Fruit fly (Drosophila melanogaster) whole organism, pupa: ENCODE measurements around the gene CG5162.

ENCODE experiments used
- CG10348 ChIP-seq: fragments of 200-800 bp; sonication (Bioruptor generic); IDR thresholded peaks from 2 replicates; pipeline ENCODE4 v1.3.6; 2022; ENCODE audit warnings: missing biosample characterization, missing genetic modification characterization
- CG12605 ChIP-seq: fragments of 200-800 bp; sonication (Bioruptor generic); IDR thresholded peaks from 2 replicates; pipeline ENCODE4 v1.3.6; 2022; ENCODE audit warnings: missing biosample characterization, missing genetic modification characterization
- CG13204 ChIP-seq: fragments of 200-800 bp; sonication (Bioruptor generic); optimal IDR thresholded peaks from 2 replicates; lab custom pipeline; 2018; ENCODE audit warnings: missing biosample characterization, mild to moderate bottlenecking, missing genetic modification characterization, moderate library complexity
- CG14655 ChIP-seq: fragments of 200-800 bp; sonication (Bioruptor generic); optimal IDR thresholded peaks from 3 replicates; lab custom pipeline; 2017; ENCODE audit warnings: mild to moderate bottlenecking, missing biosample characterization, missing genetic modification reagents, missing genetic modification characterization
- CG15710 ChIP-seq: fragments of 200-800 bp; sonication (Bioruptor generic); optimal IDR thresholded peaks from 2 replicates; lab custom pipeline; 2018; ENCODE audit warnings: missing biosample characterization, mild to moderate bottlenecking, missing genetic modification characterization, moderate library complexity
- CG17806 ChIP-seq: fragments of 200-800 bp; sonication (Bioruptor generic); optimal IDR thresholded peaks from 2 replicates; lab custom pipeline; 2018; ENCODE audit warnings: missing biosample characterization, mild to moderate bottlenecking, missing genetic modification characterization, moderate library complexity
- CG32121 ChIP-seq: fragments of 200-800 bp; sonication (Bioruptor generic); IDR thresholded peaks from 2 replicates; pipeline ENCODE4 v1.3.6; 2022; ENCODE audit warnings: missing biosample characterization, missing genetic modification characterization
- CG34367 ChIP-seq: fragments of 200-800 bp; sonication (Bioruptor generic); optimal IDR thresholded peaks from 2 replicates; lab custom pipeline; 2018; ENCODE audit warnings: missing biosample characterization, mild to moderate bottlenecking, missing genetic modification characterization
- CG4496 ChIP-seq: fragments of 200-800 bp; sonication (Bioruptor generic); IDR thresholded peaks from 3 replicates; pipeline ENCODE4 v1.3.6; 2022; ENCODE audit warnings: missing biosample characterization, missing genetic modification characterization
- CG8159 ChIP-seq: fragments of 200-800 bp; sonication (Bioruptor generic); optimal IDR thresholded peaks from 3 replicates; lab custom pipeline; 2018; ENCODE audit warnings: missing biosample characterization, mild to moderate bottlenecking, missing genetic modification characterization, moderate library complexity
- CG8301 ChIP-seq: fragments of 200-800 bp; sonication (Bioruptor generic); optimal IDR thresholded peaks from 2 replicates; lab custom pipeline; 2018; ENCODE audit warnings: missing biosample characterization, mild to moderate bottlenecking, missing genetic modification characterization
- CG9948 ChIP-seq: fragments of 200-800 bp; sonication (Bioruptor generic); optimal IDR thresholded peaks from 2 replicates; lab custom pipeline; 2018; ENCODE audit warnings: missing biosample characterization, mild to moderate bottlenecking, missing genetic modification characterization, moderate library complexity
- D1 ChIP-seq: fragments of 200-800 bp; sonication (Bioruptor generic); optimal IDR thresholded peaks from 2 replicates; lab custom pipeline; 2018; ENCODE audit warnings: missing biosample characterization, mild to moderate bottlenecking, missing genetic modification characterization, moderate library complexity
- EcR ChIP-seq: fragments of 200-800 bp; sonication (Bioruptor generic); optimal IDR thresholded peaks from 3 replicates; lab custom pipeline; 2019; ENCODE audit warnings: missing biosample characterization, missing genetic modification characterization, mild to moderate bottlenecking, moderate library complexity, missing genetic modification reagents
- Ets98B ChIP-seq: fragments of 200-800 bp; sonication (Bioruptor generic); IDR thresholded peaks from 2 replicates; pipeline ENCODE4 v1.3.6; 2022; ENCODE audit warnings: missing biosample characterization, missing genetic modification characterization
- Pif1A ChIP-seq: fragments of 200-800 bp; sonication (Bioruptor generic); optimal IDR thresholded peaks from 3 replicates; lab custom pipeline; 2016; ENCODE audit warnings: missing biosample characterization, missing genetic modification characterization
- Pif1B ChIP-seq: fragments of 200-800 bp; sonication (Bioruptor generic); optimal IDR thresholded peaks from 3 replicates; lab custom pipeline; 2016; ENCODE audit warnings: missing biosample characterization, missing genetic modification characterization
- Snoo ChIP-seq: fragments of 200-800 bp; sonication (Bioruptor generic); optimal IDR thresholded peaks from 3 replicates; lab custom pipeline; 2017; ENCODE audit warnings: missing biosample characterization, mild to moderate bottlenecking, missing genetic modification characterization, inconsistent platforms
- fd96Ca ChIP-seq: fragments of 200-800 bp; sonication (Bioruptor generic); IDR thresholded peaks from 3 replicates; pipeline ENCODE4 v1.3.6; 2022; ENCODE audit warnings: missing biosample characterization, missing genetic modification characterization
- gl ChIP-seq: fragments of 200-800 bp; sonication (Bioruptor generic); optimal IDR thresholded peaks from 2 replicates; lab custom pipeline; 2018; ENCODE audit warnings: missing biosample characterization, mild to moderate bottlenecking, missing genetic modification characterization
- rn ChIP-seq: fragments of 200-800 bp; sonication (Bioruptor generic); IDR thresholded peaks from 2 replicates; pipeline ENCODE4 v1.3.6; 2022; ENCODE audit warnings: missing biosample characterization, missing genetic modification characterization

CG5162 gene

DNA sequence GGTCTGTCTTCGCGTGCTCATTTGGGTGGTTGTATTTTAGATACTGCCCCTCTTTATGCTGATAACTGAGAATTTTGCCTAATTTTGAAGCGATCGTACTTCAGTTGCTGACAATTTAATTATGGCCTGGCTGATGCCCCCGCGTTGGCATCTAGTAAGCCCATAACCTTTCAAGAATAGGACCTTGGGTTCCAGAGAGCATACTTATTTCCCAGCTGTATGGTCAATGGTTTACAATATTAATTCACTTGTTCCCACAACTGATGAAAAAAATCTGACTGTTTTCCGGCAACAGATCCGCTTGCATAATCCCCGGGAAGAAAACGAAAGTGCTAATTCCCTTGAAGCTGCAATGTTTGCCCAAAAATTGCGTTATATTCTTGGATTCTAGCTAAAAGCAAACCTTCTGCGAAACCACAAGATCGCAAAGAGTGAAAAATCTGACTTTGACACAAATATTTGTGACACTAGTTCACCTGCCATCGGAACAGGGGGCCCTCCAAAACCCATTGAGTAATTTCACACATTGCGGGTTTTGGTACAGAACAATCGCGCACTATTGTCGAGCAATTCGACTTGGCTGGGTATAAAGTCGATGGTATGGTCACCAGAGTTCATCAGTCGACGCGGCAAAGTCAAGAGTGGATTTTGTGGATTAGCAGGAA lies 12.5 kb upstream of the CG5162 start, which contains the start of the genes TTLL1A and CG5070:
Gene TTLL1A (minus strand): TSS at position 101 of the 665 bp plus-strand sequence.
Gene CG5070 (plus strand): TSS at position 615 of the 665 bp plus-strand sequence.
- no peak for TF ChIP-seq rn (GFP tag; lab: Robert Waterston, UW)
- no peak for TF ChIP-seq fd96Ca (GFP tag; lab: Robert Waterston, UW)
- TF ChIP-seq gl, result no peak
- no peak for TF ChIP-seq Pif1A
- no peak for TF ChIP-seq CG32121 (GFP tag; lab: Robert Waterston, UW)
- no peak for TF ChIP-seq EcR
- TF ChIP-seq CG8159 (tag; lab: Kevin White, UChicago), result no peak
- no peak for TF ChIP-seq CG10348 (GFP tag; lab: Robert Waterston, UW)
- no peak for TF ChIP-seq CG17806 (tag; lab: Kevin White, UChicago)
- no peak for TF ChIP-seq Snoo
- TF ChIP-seq Ets98B (GFP tag; lab: Robert Waterston, UW), result no peak
- no peak for TF ChIP-seq CG4496
- TF ChIP-seq CG15710 (tag; lab: Kevin White, UChicago), result no peak
- TF ChIP-seq Pif1B (GFP tag; lab: Kevin White, UChicago), result no peak
- no peak for TF ChIP-seq CG8301 (tag; lab: Kevin White, UChicago)
- no peak for TF ChIP-seq D1 (tag; lab: Kevin White, UChicago)
- TF ChIP-seq CG13204 (GFP tag; lab: Kevin White, UChicago), result no peak
- no peak for TF ChIP-seq CG9948 (tag; lab: Kevin White, UChicago)
- TF ChIP-seq CG12605 (GFP tag; lab: Robert Waterston, UW), result no peak
- TF ChIP-seq CG34367, result no peak

DNA sequence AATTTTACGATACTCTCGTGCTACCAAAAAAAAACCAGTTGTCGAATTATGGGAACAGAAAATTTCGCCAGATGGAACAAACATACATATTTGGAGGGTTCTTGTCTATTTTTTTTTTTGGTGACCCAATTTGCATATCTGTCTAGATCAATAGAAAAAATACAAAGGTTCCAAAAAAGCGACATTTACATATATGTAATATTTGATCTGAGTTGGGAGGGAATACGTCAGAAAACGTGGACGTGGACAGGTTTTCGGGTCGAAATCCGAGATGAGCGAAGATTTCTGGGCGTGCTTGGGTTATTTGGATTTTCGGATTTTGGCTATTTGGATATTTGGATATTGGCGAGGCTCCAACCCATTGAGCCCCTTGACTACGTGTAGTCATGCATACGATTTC lies 10.1 kb upstream of the CG5162 start:
- no peak for TF ChIP-seq CG14655 (GFP tag; lab: Kevin White, UChicago)
- TF ChIP-seq Pif1B (GFP tag; lab: Kevin White, UChicago), result no peak
- TF ChIP-seq CG32121 (GFP tag; lab: Robert Waterston, UW), result no peak
- no peak for TF ChIP-seq CG8301 (tag; lab: Kevin White, UChicago)
- no peak for TF ChIP-seq CG12605 (GFP tag; lab: Robert Waterston, UW)
- TF ChIP-seq Snoo, result no peak
- TF ChIP-seq CG17806 (tag; lab: Kevin White, UChicago), result no peak
- no peak for TF ChIP-seq gl

DNA sequence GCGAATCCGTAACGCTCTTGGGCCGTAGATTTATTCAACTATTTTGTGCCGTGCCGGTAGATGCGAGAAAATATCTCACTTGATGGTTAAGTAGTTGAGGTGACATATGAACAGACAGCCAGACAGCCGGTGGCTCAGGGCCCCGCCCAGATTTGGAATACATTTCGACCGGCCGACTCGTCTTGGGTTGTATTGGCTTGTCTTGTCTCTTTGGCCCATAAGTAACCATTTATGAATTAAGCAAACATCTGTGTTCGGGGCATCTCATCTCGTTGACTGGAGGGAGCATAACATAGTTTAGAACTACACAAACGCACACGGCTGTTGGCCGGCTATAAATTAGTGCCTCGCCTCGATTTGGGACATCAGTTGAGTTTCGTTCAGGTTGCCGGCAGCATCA lies 9.1 kb upstream of the CG5162 start, which contains the start of gene CG32564:
Gene CG32564 (plus strand): TSS at position 362 of the 400 bp plus-strand sequence.
- TF ChIP-seq CG15710 (tag; lab: Kevin White, UChicago), result no peak
- TF ChIP-seq CG10348 (GFP tag; lab: Robert Waterston, UW), result no peak
- TF ChIP-seq rn (GFP tag; lab: Robert Waterston, UW), result no peak
- no peak for TF ChIP-seq CG14655 (GFP tag; lab: Kevin White, UChicago)
- no peak for TF ChIP-seq gl
- TF ChIP-seq CG13204 (GFP tag; lab: Kevin White, UChicago), result no peak
- no peak for TF ChIP-seq Pif1B (GFP tag; lab: Kevin White, UChicago)
- no peak for TF ChIP-seq CG32121 (GFP tag; lab: Robert Waterston, UW)
- no peak for TF ChIP-seq CG4496
- TF ChIP-seq CG12605 (GFP tag; lab: Robert Waterston, UW), result no peak
- no peak for TF ChIP-seq CG17806 (tag; lab: Kevin White, UChicago)
- TF ChIP-seq EcR, result no peak
- no peak for TF ChIP-seq CG34367
- TF ChIP-seq CG8159 (tag; lab: Kevin White, UChicago), result no peak
- no peak for TF ChIP-seq CG9948 (tag; lab: Kevin White, UChicago)
- no peak for TF ChIP-seq Ets98B (GFP tag; lab: Robert Waterston, UW)
- no peak for TF ChIP-seq Snoo
- TF ChIP-seq D1 (tag; lab: Kevin White, UChicago), result no peak

DNA sequence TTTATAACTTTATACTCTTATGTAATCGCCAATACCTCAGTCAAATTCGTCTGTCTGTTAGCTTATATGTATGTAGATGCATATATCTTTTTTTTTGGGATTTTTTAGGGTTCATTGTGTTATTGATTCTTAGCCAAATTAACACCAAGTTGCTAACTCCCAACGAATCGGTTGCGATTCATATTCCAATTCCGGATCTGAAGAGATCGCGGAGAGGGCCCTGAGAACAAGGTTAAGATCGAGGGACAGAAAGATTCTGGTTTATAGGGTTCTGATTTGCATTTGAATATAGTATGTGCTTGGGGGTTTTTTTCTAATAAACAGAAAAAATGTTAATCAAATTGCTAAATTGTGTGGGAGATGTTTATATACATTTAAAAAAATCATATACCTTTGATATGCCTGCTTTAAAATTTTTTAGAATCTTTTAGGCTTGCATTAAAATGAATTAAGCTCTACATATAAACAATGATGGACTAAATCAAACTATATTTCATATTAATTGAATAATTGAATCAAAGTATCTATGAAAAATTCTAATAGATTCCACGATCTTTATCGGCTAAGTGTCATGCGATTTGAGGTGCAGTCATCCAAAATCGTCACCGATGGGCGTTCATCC lies 7.1 kb upstream of the CG5162 start, which contains the start of gene CG32563:
Gene CG32563 (plus strand): TSS at position 572 of the 622 bp plus-strand sequence.
- TF ChIP-seq CG9948 (tag; lab: Kevin White, UChicago) (no peak), CG8301 (tag; lab: Kevin White, UChicago) (no peak), CG4496 (no peak), Pif1A (no peak), CG12605 (GFP tag; lab: Robert Waterston, UW) (no peak), CG32121 (GFP tag; lab: Robert Waterston, UW) (no peak), D1 (tag; lab: Kevin White, UChicago) (no peak), CG15710 (tag; lab: Kevin White, UChicago) (no peak)

DNA sequence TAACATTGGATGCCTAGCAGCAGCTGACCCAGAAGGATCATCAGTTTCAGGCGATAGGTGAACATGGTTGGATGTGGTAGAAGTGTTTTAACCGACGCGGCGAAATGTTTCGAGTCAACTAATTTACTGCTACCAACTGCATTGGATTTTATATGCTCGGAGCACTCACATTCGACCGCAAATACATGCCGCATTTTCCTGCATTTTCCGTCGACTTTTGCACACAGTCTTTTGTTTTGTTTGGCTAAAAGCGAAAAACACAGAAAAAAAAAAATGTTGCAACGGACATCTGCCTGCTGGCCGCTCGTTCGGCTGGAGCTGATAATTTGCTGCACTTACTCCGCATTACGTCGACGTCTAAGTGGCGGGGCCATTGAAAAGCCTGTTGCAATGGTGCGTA lies 5.2 kb upstream of the CG5162 start, which contains the start of gene CG12995:
Gene CG12995 (minus strand): TSS at position 101 of the 400 bp plus-strand sequence.
- TF ChIP-seq CG17806 (tag; lab: Kevin White, UChicago) (no peak), CG13204 (GFP tag; lab: Kevin White, UChicago) (no peak), CG4496 (no peak), fd96Ca (GFP tag; lab: Robert Waterston, UW) (no peak), CG14655 (GFP tag; lab: Kevin White, UChicago) (no peak), Snoo (no peak), CG15710 (tag; lab: Kevin White, UChicago) (no peak)

DNA sequence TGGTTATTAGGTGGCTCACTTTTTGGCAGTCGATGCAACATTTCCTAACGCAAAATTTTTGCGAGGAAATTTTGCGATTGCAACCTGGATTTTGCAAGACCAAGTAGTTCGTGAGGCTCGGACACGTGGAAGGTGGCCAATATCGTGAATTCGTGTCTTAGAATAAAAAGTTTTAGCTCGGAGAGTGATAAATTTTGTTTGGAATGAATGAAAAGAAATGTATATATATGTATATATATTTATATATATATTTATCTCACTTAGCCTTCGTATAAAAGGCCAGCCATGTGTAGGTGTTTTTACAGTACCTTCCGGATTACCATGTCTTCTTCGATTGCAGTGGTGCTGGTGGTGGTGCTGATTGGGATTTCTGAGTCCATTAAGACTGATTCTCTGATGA lies 3.1 kb upstream of the CG5162 start, which contains the start of gene CG18258:
Gene CG18258 (plus strand): TSS at position 301 of the 400 bp plus-strand sequence.
- TF ChIP-seq CG4496 (no peak), gl (no peak), CG15710 (tag; lab: Kevin White, UChicago) (no peak), CG8301 (tag; lab: Kevin White, UChicago) (no peak), CG12605 (GFP tag; lab: Robert Waterston, UW) (no peak), CG13204 (GFP tag; lab: Kevin White, UChicago) (no peak), Ets98B (GFP tag; lab: Robert Waterston, UW) (no peak), EcR (no peak), CG10348 (GFP tag; lab: Robert Waterston, UW) (no peak), CG32121 (GFP tag; lab: Robert Waterston, UW) (no peak), CG14655 (GFP tag; lab: Kevin White, UChicago) (no peak), rn (GFP tag; lab: Robert Waterston, UW) (no peak), D1 (tag; lab: Kevin White, UChicago) (no peak), Snoo (no peak), Pif1A (no peak), CG9948 (tag; lab: Kevin White, UChicago) (no peak)
